Fruit fly (Drosophila melanogaster) whole organism, embryonic: Measurements from ENCODE around the gene Ilp4.

Experiments used
- CG10462 ChIP-seq: fragments of 200-800 bp; sonication (Bioruptor generic); optimal IDR thresholded peaks from 2 replicates; lab custom pipeline; 2016; ENCODE audit warnings: missing biosample characterization, missing genetic modification characterization
- CG12236 ChIP-seq: fragments of 200-800 bp; sonication (Bioruptor generic); optimal IDR thresholded peaks from 2 replicates; lab custom pipeline; 2016; ENCODE audit warnings: missing biosample characterization, missing genetic modification characterization
- CG4282 ChIP-seq: fragments of 200-800 bp; sonication (Bioruptor generic); optimal IDR thresholded peaks from 2 replicates; lab custom pipeline; 2016; ENCODE audit warnings: missing biosample characterization, missing genetic modification characterization
- Dip2 ChIP-seq: fragments of 200-800 bp; sonication (Bioruptor generic); IDR thresholded peaks from 2 replicates; pipeline ENCODE4 v1.3.6; 2022; ENCODE audit warnings: missing biosample characterization, missing genetic modification characterization
- Meics ChIP-seq: fragments of 200-800 bp; sonication (Bioruptor generic); optimal IDR thresholded peaks from 2 replicates; lab custom pipeline; 2017; ENCODE audit warnings: missing biosample characterization, mild to moderate bottlenecking, missing genetic modification characterization
- Nf-YA ChIP-seq: fragments of 200-800 bp; sonication (Bioruptor generic); IDR thresholded peaks from 2 replicates; pipeline ENCODE4 v1.3.6; 2022; ENCODE audit warnings: missing biosample characterization, missing genetic modification characterization
- Stat92E ChIP-seq, 3 experiments: fragments of >200 bp in 2 of 3; fragments of 200-800 bp in 1 of 3; sonication (Bioruptor generic) in 1 of 3; optimal IDR thresholded peaks; 2 replicates each; lab custom pipeline; 2017 to 2019; ENCODE audit warnings: missing biosample characterization in 3 of 3, missing genetic modification characterization in 3 of 3, mild to moderate bottlenecking in 1 of 3, moderate library complexity in 1 of 3
- gcm2 ChIP-seq: fragments of 200-800 bp; sonication (Bioruptor generic); optimal IDR thresholded peaks from 2 replicates; lab custom pipeline; 2016; ENCODE audit warnings: missing biosample characterization, missing genetic modification characterization
- kay ChIP-seq: fragments of 200-800 bp; sonication (Bioruptor generic); optimal IDR thresholded peaks from 2 replicates; lab custom pipeline; 2016; ENCODE audit warnings: missing biosample characterization, missing genetic modification characterization
- sd ChIP-seq: fragments of 200-800 bp; sonication (Bioruptor generic); optimal IDR thresholded peaks from 3 replicates; lab custom pipeline; 2018; ENCODE audit warnings: missing biosample characterization, mild to moderate bottlenecking, missing genetic modification characterization, moderate library complexity
- usp ChIP-seq: fragments of >200 bp; optimal IDR thresholded peaks from 2 replicates; lab custom pipeline; 2017; ENCODE audit warnings: missing biosample characterization, missing genetic modification characterization

DNA sequence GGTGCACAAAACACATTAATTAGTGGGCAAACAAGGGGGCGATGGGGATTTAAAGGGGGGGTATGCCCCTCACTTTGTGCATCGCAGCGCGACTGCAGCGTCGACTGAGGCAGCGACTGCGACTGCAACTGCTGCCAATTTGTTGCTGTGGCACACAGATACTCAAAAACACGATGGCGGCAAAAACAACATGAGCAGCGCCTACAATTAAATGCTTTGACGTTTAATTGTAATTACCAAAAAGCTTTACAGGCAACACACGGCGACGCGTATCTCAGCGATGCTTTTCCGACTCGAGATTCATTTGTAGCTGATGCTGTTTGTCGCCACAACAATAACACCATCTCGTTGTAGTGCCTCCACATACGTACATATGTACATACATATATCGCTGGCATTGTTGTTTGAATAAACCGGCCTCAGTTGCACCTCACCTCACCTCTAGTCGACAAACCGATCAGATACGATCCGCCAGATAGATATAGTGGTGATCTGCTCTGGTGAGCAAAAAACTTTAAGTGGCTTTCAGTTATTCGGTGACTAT is 17.1 kb upstream of the Ilp4 start:
- TF ChIP-seq usp (GFP tag; lab: Kevin White, UChicago) (no peak), Dip2 (no peak), Stat92E (GFP tag; optimal IDR thresholded peaks at IDR 0.05; lab: Kevin White, UChicago) (no peak), kay (GFP tag; lab: Kevin White, UChicago) (no peak), CG10462 (no peak), gcm2 (GFP tag; lab: Kevin White, UChicago) (no peak), CG4282 (no peak), Meics (no peak), CG12236 (GFP tag; lab: Kevin White, UChicago) (no peak), Nf-YA (GFP tag; lab: Robert Waterston, UW) (no peak), sd (tag; lab: Kevin White, UChicago) (no peak)
